Fruit fly (Drosophila melanogaster): Measurements from ENCODE around the gene mtd.

Gene mtd

DNA sequence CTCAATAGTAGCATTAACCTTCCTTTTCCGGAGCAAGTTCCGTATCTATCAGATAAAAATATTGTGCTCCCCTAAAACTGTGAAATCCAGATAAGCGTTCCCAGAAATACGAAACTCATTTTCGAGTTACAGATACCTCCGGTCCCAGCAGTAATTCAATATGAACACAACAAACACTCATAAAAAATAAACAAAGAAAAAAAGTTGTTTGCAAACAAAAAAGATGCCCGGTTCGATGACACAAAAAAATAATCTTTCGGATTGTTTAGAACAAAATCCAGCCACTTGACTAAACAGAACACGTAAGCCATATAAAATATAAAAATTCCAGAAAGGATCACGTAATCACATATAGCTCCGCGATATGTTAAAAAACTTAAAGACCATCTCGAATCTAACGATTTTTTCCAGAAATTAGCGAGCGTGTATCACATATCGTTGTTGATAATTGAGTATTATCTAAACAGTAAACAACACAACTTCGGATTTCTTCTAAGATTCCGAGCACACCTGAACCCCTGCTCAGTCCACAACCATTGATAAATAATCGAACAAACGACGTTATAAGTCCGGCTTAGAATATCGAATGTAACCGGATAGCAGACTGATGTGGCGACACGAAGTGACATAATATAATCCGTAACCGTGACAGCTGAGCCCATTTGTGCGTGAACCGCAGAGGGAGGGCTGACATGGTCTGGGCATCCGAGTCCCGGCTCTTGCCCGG, 31.0 kb downstream of the mtd start (continued):
- TF ChIP-seq Aef1 (GFP tag; IDR thresholded peaks at IDR 0.05) = no peak
- TF ChIP-seq CG7786 (GFP tag; optimal IDR thresholded peaks at IDR 0.05) = no peak
- no peak for TF ChIP-seq CG14014 (GFP tag; IDR thresholded peaks at IDR 0.05)
- TF ChIP-seq Atf3 (GFP tag; optimal IDR thresholded peaks at IDR 0.05) = no peak
- TF ChIP-seq CG2678 (tag; optimal IDR thresholded peaks at IDR 0.05) = peak; percentile 64
- TF ChIP-seq D19A (tag; optimal IDR thresholded peaks at IDR 0.05) = peak; percentile 46
- no peak for TF ChIP-seq CG5245 (GFP tag; optimal IDR thresholded peaks at IDR 0.05)
- TF ChIP-seq CG3065 (GFP tag; optimal IDR thresholded peaks at IDR 0.05) = no peak
- TF ChIP-seq wek (GFP tag; optimal IDR thresholded peaks at IDR 0.05) = no peak
- TF ChIP-seq CG3726 (GFP tag; IDR thresholded peaks at IDR 0.05) = no peak
- 0 out of 2 replicates have a peak, but pooled peaks have one; percentile 16 for TF ChIP-seq CG11696 (GFP tag; IDR thresholded peaks at IDR 0.05)
- no peak for TF ChIP-seq yki (optimal IDR thresholded peaks at IDR 0.05)
- TF ChIP-seq Hr51 (GFP tag; optimal IDR thresholded peaks at IDR 0.05) = peak in 1 of 2 experiments; percentile 10
- no peak for TF ChIP-seq Ets65A (GFP tag)
- no peak for TF ChIP-seq twi (tag; optimal IDR thresholded peaks at IDR 0.05)
- peak; percentile 72 for TF ChIP-seq CG6813 (GFP tag; optimal IDR thresholded peaks at IDR 0.05)
- TF ChIP-seq CG17912 (GFP tag; optimal IDR thresholded peaks at IDR 0.05) = no peak
- peak; percentile 78 for TF ChIP-seq CG9727 (GFP tag; optimal IDR thresholded peaks at IDR 0.05)
- peak; percentile 33 for TF ChIP-seq CG17359 (tag; optimal IDR thresholded peaks at IDR 0.05)
- TF ChIP-seq sob (GFP tag; IDR thresholded peaks at IDR 0.05) = no peak
- no peak for TF ChIP-seq CG10959 (GFP tag; IDR thresholded peaks at IDR 0.05)
- peak; percentile 28 for TF ChIP-seq scrt (GFP tag; optimal IDR thresholded peaks at IDR 0.05)
- peak in 1 of 2 experiments; percentile 59 for TF ChIP-seq bsh (GFP tag; optimal IDR thresholded peaks at IDR 0.05)
- TF ChIP-seq pho (GFP tag; optimal IDR thresholded peaks at IDR 0.05) = peak; percentile 21
- TF ChIP-seq CG30403 (GFP tag; optimal IDR thresholded peaks at IDR 0.05) = no peak
- no peak for TF ChIP-seq HLH4C (GFP tag; IDR thresholded peaks at IDR 0.05; ENCODE audit: partially characterized antibody)
- no peak for TF ChIP-seq crc (GFP tag; optimal IDR thresholded peaks at IDR 0.05)
- no peak for TF ChIP-seq knrl (GFP tag; IDR thresholded peaks at IDR 0.05; ENCODE audit: partially characterized antibody)
- no peak for TF ChIP-seq H15 (GFP tag; IDR thresholded peaks at IDR 0.05)
- no peak for TF ChIP-seq h (optimal IDR thresholded peaks at IDR 0.05)
- TF ChIP-seq lmd (GFP tag; IDR thresholded peaks at IDR 0.05) = no peak
- TF ChIP-seq CG2120 (GFP tag; optimal IDR thresholded peaks at IDR 0.05) = peak; percentile 30
- peak; percentile 63; the same call in 1 of the 2 replicates for TF ChIP-seq chm (GFP tag; IDR thresholded peaks at IDR 0.05)
- no peak for TF ChIP-seq crol (GFP tag; IDR thresholded peaks at IDR 0.05)
- TF ChIP-seq ham (GFP tag; IDR thresholded peaks at IDR 0.05) = no peak
- peak; percentile 50 for TF ChIP-seq unpg (GFP tag; optimal IDR thresholded peaks at IDR 0.05)
- no peak for TF ChIP-seq Abd-B (GFP tag; optimal IDR thresholded peaks at IDR 0.05)
- TF ChIP-seq vnd (GFP tag; IDR thresholded peaks at IDR 0.05; ENCODE audit: partially characterized antibody) = no peak
- no peak for TF ChIP-seq ase (GFP tag; IDR thresholded peaks at IDR 0.05)
- peak; percentile 41; the same call in 1 of the 3 replicates for TF ChIP-seq so (GFP tag; IDR thresholded peaks at IDR 0.05)
- no peak for TF ChIP-seq Mrtf (GFP tag; IDR thresholded peaks at IDR 0.05)
- peak; percentile 53 for TF ChIP-seq CG8924 (tag; optimal IDR thresholded peaks at IDR 0.05)
- TF ChIP-seq otp (GFP tag; IDR thresholded peaks at IDR 0.05) = peak; percentile 62; the same call in 1 of the 3 replicates
- no peak for TF ChIP-seq CkIIα-i1 (GFP tag; IDR thresholded peaks at IDR 0.05)
- no peak for TF ChIP-seq HLH3B (GFP tag; IDR thresholded peaks at IDR 0.05)
- no peak for TF ChIP-seq Gug (GFP tag; IDR thresholded peaks at IDR 0.05)
- TF ChIP-seq CG10321 (GFP tag; IDR thresholded peaks at IDR 0.05) = no peak
- TF ChIP-seq BtbVII (GFP tag; optimal IDR thresholded peaks at IDR 0.05) = peak; percentile 16
- TF ChIP-seq shn (GFP tag; optimal IDR thresholded peaks at IDR 0.05) = no peak
- TF ChIP-seq CG15479 (GFP tag; optimal IDR thresholded peaks at IDR 0.05) = no peak
- no peak for TF ChIP-seq crp (GFP tag; optimal IDR thresholded peaks at IDR 0.05)

Measured in whole organism, embryonic.